Worm (Caenorhabditis elegans) whole organism, L1 larva: ENCODE measurements around the gene nadk-2.

Experiments used
- egl-27 ChIP-seq, 2 experiments: fragments of 150-350 bp in 1 of 2; sonication (generic microtip); optimal IDR thresholded peaks; 3 replicates each; lab custom pipeline; 2017 to 2018; ENCODE audit warnings: missing biosample characterization in 2 of 2, missing genetic modification characterization in 2 of 2, missing genetic modification reagents in 2 of 2
- elt-3 ChIP-seq, 6 experiments: fragments of 150-350 bp in 1 of 6; sonication (generic microtip); optimal IDR thresholded peaks; 2 replicates each; lab custom pipeline; 2017 to 2018; ENCODE audit warnings: missing biosample characterization in 6 of 6, missing genetic modification characterization in 6 of 6, inconsistent platforms in 1 of 6
- lin-13 ChIP-seq: fragments of 150-350 bp; optimal IDR thresholded peaks from 2 replicates; lab custom pipeline; 2014; ENCODE audit warnings: missing biosample characterization, missing genetic modification reagents, missing genetic modification characterization
- mdl-1 ChIP-seq, 2 experiments: fragments of 150-350 bp; optimal IDR thresholded peaks; 2 replicates each; lab custom pipeline; 2014 to 2017; ENCODE audit warnings: missing biosample characterization in 2 of 2, missing genetic modification characterization in 2 of 2, inconsistent platforms in 1 of 2
- nhr-237 ChIP-seq: fragments of 150-350 bp; optimal IDR thresholded peaks from 2 replicates; lab custom pipeline; 2014; ENCODE audit warnings: missing biosample characterization, missing genetic modification characterization
- nhr-28 ChIP-seq: fragments of 150-350 bp; optimal IDR thresholded peaks from 2 replicates; lab custom pipeline; 2014; ENCODE audit warnings: missing biosample characterization, missing genetic modification characterization
- pqm-1 ChIP-seq: sonication (generic microtip); optimal IDR thresholded peaks from 3 replicates; lab custom pipeline; 2017; ENCODE audit warnings: missing biosample characterization, missing genetic modification characterization
- zag-1 ChIP-seq: fragments of 150-350 bp; optimal IDR thresholded peaks from 2 replicates; lab custom pipeline; 2014; ENCODE audit warnings: missing biosample characterization, missing genetic modification characterization

DNA sequence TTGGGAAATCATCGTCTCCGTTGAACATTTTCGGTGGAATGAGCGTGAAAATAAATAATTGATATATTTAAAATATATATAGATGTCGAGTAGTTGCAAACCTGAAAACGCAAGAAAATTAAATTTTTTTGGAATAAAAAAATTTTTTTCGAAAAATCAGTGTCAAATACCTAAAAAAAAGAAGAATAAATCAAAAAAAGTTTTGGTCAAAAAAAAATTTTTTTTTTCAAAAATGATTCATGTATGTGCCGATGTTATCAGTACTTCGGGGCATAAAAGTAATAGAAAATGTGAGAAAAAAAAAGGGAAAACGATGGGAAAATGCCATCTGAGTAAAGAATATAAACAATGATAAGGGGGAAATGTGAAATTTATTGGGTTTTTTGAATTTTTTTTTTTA, 50.5 kb downstream of the nadk-2 start, which contains the start of gene Y17G7B.17:
- TF ChIP-seq elt-3 (tag; optimal IDR thresholded peaks at IDR 0.05; lab: Kevin White, UChicago) (no peak), zag-1 (no peak), nhr-237 (tag; lab: Kevin White, UChicago) (no peak), egl-27 (tag; optimal IDR thresholded peaks at IDR 0.05; lab: Kevin White, UChicago) (no peak), lin-13 (GFP tag; lab: Kevin White, UChicago) (no peak), pqm-1 (tag; lab: Kevin White, UChicago) (no peak), mdl-1 (tag; optimal IDR thresholded peaks at IDR 0.05; lab: Kevin White, UChicago) (no peak), nhr-28 (tag; lab: Kevin White, UChicago) (no peak)
